Fruit fly (Drosophila melanogaster): ENCODE measurements around the gene Snmp1.

The Snmp1 gene

DNA sequence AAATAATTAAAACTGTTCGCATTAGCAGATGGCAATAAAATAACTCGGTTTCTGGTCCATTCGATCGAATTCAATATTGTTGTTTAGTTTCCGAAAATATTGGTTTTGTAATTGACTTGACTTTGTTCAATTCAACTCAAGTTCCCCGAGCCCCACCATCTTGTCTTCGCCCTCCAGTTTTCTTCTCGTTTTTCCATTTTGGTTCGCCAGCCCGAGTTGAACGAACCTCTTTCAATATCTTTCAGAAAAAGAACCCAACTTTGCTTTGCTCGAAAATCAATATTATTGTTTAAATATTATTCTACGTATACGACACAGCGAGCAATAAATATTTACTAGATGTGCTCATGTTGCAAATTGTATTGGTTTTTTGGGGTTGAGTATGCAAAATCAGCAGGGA, 9.4 kb downstream of the Snmp1 start:
- no peak for TF ChIP-seq Sin3A (optimal IDR thresholded peaks at IDR 0.05)
- TF ChIP-seq h (optimal IDR thresholded peaks at IDR 0.05): no peak
- no peak for TF ChIP-seq ttk (optimal IDR thresholded peaks at IDR 0.05)
- no peak for TF ChIP-seq psq (optimal IDR thresholded peaks at IDR 0.05)

DNA sequence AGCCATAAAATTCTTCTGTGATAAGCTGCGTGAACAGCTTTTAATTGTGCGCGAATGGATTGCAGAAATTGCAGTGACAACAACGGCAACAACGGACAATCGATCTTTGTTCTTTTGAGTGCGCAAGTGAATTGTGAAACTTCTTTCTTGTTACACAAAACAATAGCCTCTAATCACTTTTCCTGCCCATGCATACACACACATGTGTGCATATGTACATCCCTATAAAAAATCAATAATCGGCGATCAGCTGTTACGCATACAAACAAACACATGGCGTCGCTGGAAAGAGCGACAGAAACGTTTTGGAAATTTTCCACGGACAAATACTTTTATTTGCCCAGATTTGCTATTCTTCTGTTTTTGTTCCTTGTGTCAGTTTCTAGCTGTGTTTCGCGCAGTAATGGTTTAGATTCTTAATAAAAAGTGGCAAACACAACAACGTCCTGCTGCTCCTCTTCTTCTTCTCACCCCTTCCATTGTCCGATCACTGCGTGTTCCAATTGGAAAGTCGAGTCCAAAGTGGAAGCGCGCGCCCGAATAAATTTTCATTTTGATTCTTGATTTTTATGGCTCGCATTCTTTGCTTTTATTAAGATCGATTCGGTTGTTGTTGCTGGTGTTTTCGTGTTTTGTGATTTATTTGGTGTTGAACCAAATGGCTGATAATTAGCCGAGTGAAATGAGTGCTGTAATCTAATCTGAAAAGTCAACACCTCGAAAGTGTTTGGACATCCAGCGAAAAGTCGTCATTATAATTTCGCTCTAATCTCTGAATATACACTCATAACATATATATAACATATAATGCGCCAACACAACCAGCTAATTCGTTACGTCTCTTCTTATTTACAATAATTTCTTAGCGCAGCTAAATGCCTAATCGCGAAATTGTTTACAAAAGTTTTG, 11.2 kb downstream of the Snmp1 start:
- TF ChIP-seq h (optimal IDR thresholded peaks at IDR 0.05): no peak
- TF ChIP-seq insv (optimal IDR thresholded peaks at IDR 0.05): no peak
- TF ChIP-seq Myc (optimal IDR thresholded peaks at IDR 0.05): no peak
- TF ChIP-seq ttk (optimal IDR thresholded peaks at IDR 0.05): no peak
- TF ChIP-seq psq (optimal IDR thresholded peaks at IDR 0.05): no peak
- no peak for TF ChIP-seq Sin3A (optimal IDR thresholded peaks at IDR 0.05)

DNA sequence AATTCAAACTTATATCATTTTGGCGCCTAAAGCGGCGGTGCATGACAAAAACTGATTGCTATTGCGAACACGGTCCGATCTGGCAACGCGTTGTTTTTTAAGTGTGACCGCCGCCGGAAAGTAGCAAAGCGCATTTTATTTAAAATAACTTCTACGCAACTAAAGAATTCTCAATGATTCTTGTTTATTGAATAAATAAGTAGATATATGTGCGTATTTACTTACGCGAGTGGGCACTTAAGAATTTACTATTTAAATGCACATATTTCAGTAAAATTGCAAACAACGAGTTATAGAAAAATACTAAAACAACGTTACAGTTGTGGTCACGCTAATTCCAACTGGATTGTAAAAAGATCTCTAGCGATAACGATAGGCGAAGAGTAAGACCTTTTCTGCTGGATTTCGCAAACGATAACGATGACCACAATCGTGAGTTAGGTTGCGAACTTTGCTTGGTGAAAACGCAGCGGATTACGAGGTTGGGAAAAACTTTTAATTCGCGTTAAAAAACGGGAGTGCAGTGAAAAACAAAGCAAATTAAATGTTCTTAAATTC, 12.0 kb downstream of the Snmp1 start:
- TF ChIP-seq ttk (optimal IDR thresholded peaks at IDR 0.05) (no peak), Sin3A (optimal IDR thresholded peaks at IDR 0.05) (no peak), psq (optimal IDR thresholded peaks at IDR 0.05) (no peak), insv (optimal IDR thresholded peaks at IDR 0.05) (no peak), h (optimal IDR thresholded peaks at IDR 0.05) (no peak), Myc (optimal IDR thresholded peaks at IDR 0.05) (no peak)

DNA sequence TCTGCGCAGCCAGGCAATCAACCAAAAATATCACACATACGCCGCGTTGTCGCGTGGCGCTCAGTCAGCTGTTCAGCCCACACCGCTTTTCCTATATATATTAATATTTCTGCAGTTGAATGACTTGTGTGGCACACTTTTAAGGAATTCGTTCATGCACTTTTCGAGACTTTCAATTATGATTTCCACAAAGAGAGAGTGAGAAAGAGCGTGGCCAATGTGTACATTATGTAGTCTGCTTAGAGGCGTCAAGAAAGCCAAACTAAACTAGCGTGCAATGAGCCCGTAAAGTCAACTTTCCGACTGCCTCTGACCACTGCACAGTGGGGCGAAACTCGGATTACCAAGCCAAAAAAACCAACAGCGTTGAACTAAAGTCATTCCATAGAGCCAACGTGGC, 13.9 kb downstream of the Snmp1 start:
- TF ChIP-seq ttk (optimal IDR thresholded peaks at IDR 0.05): no peak
- no peak for TF ChIP-seq Sin3A (optimal IDR thresholded peaks at IDR 0.05)
- no peak for TF ChIP-seq h (optimal IDR thresholded peaks at IDR 0.05)
- no peak for TF ChIP-seq insv (optimal IDR thresholded peaks at IDR 0.05)
- TF ChIP-seq psq (optimal IDR thresholded peaks at IDR 0.05): no peak

DNA sequence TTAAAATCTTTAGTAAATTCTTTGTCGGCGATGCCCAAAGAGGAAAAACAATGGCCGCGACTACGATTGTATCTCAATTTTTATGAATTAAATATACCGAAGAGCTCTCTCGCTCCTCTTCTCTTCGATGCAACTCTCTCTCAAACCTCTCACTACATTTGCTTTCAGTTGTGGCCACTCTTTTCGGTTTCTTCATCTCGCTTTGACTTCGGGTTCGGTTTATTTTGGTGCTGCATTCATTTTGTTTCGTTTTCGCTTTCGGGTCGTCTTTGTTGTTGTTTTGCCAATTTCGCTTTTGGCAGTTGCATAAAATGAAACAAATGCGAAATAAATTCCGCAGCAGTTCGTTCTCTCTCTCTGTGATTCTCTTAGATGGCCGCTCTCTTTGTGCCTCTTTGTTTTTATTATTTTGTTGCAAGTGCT, 15.1 kb downstream of the Snmp1 start:
- TF ChIP-seq h (optimal IDR thresholded peaks at IDR 0.05) (no peak), ttk (optimal IDR thresholded peaks at IDR 0.05) (no peak), insv (optimal IDR thresholded peaks at IDR 0.05) (no peak), psq (optimal IDR thresholded peaks at IDR 0.05) (no peak), Sin3A (optimal IDR thresholded peaks at IDR 0.05) (no peak), Myc (optimal IDR thresholded peaks at IDR 0.05) (no peak)

DNA sequence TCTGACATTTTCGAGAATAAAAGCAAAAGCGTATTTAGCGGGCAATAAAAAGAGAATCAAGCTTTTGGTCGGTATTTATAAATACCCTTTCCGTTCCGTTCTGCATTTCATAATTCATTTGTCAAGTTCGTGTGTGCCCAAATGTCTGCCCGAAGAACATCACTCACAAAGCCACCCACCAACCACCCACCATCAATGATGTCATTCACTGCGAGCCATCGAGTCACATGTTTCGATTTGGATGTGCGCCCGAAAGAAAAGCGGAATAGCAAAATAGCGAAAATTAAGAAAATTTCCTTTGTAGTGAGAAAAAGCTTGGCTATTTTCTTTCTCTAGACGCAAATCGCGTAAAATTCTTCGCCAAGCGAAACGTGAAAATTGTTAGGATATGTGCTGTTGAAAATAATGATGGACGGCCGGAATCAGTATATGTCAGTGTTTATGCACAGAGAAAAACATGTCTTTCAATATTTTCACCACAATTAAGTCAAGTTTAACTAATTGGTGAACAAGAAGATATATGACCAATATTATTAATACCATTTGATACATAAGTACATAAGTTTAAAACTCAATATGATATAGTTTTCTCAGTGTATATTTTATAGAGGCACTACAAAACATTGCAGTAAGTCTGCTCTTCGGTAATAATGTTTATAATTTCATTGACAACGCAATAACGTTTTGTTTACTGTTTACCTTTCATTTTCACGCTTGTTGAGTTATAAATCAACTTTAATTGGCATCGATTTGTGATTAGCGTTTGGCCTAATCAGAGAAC, 16.7 kb downstream of the Snmp1 start:
- TF ChIP-seq psq (optimal IDR thresholded peaks at IDR 0.05) (no peak), ttk (optimal IDR thresholded peaks at IDR 0.05) (no peak), Sin3A (optimal IDR thresholded peaks at IDR 0.05) (no peak), h (optimal IDR thresholded peaks at IDR 0.05) (no peak), insv (optimal IDR thresholded peaks at IDR 0.05) (no peak), Myc (optimal IDR thresholded peaks at IDR 0.05) (no peak)

DNA sequence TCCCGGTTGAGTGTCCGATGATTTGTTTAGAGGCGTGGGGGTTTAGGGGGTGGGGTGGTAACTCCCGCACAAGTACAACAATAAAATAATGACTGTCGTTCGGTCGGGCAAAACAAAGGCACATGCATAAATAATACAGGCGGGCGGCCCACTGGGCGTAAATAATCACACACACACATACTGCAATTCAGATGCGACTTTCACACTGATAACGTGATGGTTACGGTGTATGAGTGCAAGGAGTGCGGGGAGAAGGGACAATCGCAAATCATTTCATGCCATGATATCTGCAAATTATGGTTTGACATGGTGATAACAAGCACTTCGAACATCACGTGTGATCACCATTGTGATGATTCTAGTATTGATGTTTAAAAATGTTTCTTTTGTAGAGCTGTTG, 17.9 kb downstream of the Snmp1 start:
- TF ChIP-seq ttk (optimal IDR thresholded peaks at IDR 0.05): no peak
- no peak for TF ChIP-seq insv (optimal IDR thresholded peaks at IDR 0.05)
- no peak for TF ChIP-seq Myc (optimal IDR thresholded peaks at IDR 0.05)
- TF ChIP-seq Sin3A (optimal IDR thresholded peaks at IDR 0.05): no peak
- no peak for TF ChIP-seq h (optimal IDR thresholded peaks at IDR 0.05)
- no peak for TF ChIP-seq psq (optimal IDR thresholded peaks at IDR 0.05)

DNA sequence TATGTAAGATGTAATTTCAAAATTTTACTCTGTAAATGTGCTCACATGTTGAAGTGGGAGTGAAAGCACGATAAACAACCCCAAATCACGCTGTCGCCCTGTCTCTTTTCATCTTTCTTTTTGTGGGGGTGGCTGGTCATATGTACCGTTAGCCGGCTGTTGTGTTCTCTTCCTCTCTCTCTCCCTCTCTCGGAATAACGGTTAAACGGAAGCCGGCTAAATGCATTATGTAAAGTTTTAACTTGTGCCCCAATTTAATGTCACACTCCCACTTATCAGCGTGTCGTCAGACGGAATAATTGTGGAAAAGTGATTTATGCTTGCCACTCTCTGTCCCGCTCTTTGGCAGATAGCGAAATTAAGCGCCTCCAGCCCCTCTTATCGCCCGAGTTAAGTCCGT, 26.7 kb downstream of the Snmp1 start:
- TF ChIP-seq insv (optimal IDR thresholded peaks at IDR 0.05) (no peak), h (optimal IDR thresholded peaks at IDR 0.05) (no peak), psq (optimal IDR thresholded peaks at IDR 0.05) (no peak), Sin3A (optimal IDR thresholded peaks at IDR 0.05) (no peak), Myc (optimal IDR thresholded peaks at IDR 0.05) (no peak), ttk (optimal IDR thresholded peaks at IDR 0.05) (no peak)

DNA sequence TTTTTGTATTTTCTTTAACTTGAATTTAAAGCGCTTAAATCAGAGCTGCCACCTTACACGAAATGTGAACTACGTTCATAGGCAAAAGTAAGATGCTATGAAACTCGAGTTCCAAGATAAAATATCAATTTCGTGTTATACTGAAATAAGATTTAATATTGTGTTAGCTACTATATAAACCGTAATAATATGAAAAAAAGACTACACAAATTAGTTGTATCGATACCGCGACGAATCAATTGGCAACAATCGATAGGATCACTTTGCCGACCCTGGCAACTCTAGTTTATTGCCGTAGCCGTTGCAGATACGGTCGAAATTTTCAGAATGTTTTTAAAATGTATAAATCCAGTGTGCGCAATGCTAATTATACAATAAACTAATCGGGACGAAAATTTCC, 27.5 kb downstream of the Snmp1 start, which contains the start of gene SNF4Agamma:
SNF4Agamma (plus strand) TSS at position 282 of the 400 bp plus-strand sequence.
- TF ChIP-seq h (optimal IDR thresholded peaks at IDR 0.05) (no peak), insv (optimal IDR thresholded peaks at IDR 0.05) (no peak), ttk (optimal IDR thresholded peaks at IDR 0.05) (no peak), Myc (optimal IDR thresholded peaks at IDR 0.05) (no peak), Sin3A (optimal IDR thresholded peaks at IDR 0.05) (no peak), psq (optimal IDR thresholded peaks at IDR 0.05) (no peak)

DNA sequence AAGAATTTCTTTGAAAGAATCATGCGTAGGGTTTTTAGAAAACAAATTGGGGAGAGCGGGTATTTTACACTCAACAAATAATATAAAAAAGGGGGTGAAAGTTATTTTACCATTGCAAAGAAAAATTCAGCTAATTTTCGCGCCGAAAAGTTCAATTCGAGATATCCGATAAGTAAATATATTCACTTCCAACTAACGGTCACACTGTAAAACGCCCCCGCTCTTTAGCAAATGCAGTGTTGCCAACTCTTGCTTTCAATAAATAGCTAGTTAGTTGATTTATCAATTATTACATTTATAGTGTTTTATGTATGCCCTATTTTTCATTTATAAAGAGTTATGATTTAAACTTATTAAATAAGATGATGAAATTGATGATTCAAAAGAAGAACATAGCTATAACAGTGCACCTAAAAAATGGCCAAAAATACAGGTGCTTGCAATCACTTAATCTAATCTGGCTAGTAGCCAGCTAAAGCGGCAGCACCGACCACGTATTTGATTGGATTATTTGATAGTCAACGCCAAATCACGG, 29.7 kb downstream of the Snmp1 start, which contains the start of gene meigo:
meigo (plus strand) TSS at position 51 of the 535 bp plus-strand sequence.
- TF ChIP-seq insv (optimal IDR thresholded peaks at IDR 0.05) (no peak), Myc (optimal IDR thresholded peaks at IDR 0.05) (no peak), psq (optimal IDR thresholded peaks at IDR 0.05) (no peak), h (optimal IDR thresholded peaks at IDR 0.05) (no peak), ttk (optimal IDR thresholded peaks at IDR 0.05) (no peak), Sin3A (optimal IDR thresholded peaks at IDR 0.05) (no peak)

DNA sequence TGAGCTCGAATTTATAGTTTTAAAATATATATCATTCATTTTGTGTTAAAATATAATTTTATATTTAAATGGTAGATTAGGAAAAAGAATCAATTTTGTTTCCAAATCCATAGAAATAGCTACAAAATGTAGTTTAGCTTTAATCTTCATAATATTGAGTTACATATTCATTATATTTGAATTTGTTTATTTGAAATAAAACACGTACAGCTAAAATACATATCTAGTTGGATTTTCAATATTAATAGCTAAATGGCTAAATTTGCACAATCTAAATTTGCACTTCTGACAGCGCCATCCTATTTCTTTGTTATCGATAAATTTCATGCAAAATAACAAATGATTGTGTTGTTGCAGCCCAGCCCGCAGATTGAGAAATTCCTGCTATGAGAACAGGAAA, 34.1 kb downstream of the Snmp1 start, which contains the start of gene Usp8:
Usp8 (plus strand) TSS at position 312 of the 400 bp plus-strand sequence.
- no peak for TF ChIP-seq ttk (optimal IDR thresholded peaks at IDR 0.05)
- TF ChIP-seq Myc (optimal IDR thresholded peaks at IDR 0.05): no peak

DNA sequence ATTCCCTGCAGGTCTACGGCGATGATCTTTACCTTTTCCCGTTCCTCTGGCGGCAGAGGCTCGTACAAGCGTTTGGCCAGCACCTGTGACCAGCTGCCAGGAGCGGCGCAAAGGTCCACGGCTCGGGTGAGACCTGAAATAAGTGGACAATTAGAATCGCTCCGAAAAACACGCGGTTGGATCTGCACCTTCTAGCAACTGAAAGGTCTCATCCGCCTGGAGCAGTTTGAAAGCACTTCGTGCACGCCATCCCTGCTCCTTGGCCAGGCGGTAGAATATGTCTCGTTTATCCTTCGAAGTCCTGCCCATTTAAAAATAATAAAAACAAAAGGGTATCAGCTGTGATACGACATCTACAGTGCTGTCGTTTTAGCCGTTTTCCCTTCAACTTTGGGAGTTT, 34.5 kb downstream of the Snmp1 start, which contains the start of gene Trm7-34:
Trm7-34 (minus strand) TSS at position 365 of the 400 bp plus-strand sequence.
- no peak for TF ChIP-seq psq (optimal IDR thresholded peaks at IDR 0.05)
- TF ChIP-seq h (optimal IDR thresholded peaks at IDR 0.05): no peak
- no peak for TF ChIP-seq insv (optimal IDR thresholded peaks at IDR 0.05)
- no peak for TF ChIP-seq Sin3A (optimal IDR thresholded peaks at IDR 0.05)
- TF ChIP-seq Myc (optimal IDR thresholded peaks at IDR 0.05): no peak
- no peak for TF ChIP-seq ttk (optimal IDR thresholded peaks at IDR 0.05)

Data from Kc167 (cell line).